Worm (Caenorhabditis elegans): ENCODE data around the gene dod-23.

ce11 chrII:8404748-8405147 is 5.8 kb upstream of the dod-23 start, which contains the start of gene skpo-1:
- TF ChIP-seq nhr-10 (tag; optimal IDR thresholded peaks at IDR 0.05) (no peak), vab-7 (GFP tag; IDR thresholded peaks at IDR 0.05) (no peak), zfp-2 (tag; optimal IDR thresholded peaks at IDR 0.05) (no peak), ztf-11 (tag; optimal IDR thresholded peaks at IDR 0.05) (no peak), zag-1 (tag; optimal IDR thresholded peaks at IDR 0.05) (no peak), ceh-20 (GFP tag; IDR thresholded peaks at IDR 0.05) (no peak), fkh-10 (GFP tag; optimal IDR thresholded peaks at IDR 0.05) (no peak)
